Fruit fly (Drosophila melanogaster) whole organism, wandering third instar larva: ENCODE results near the gene mor.

ENCODE experiments used
- CG32264 ChIP-seq: fragments of 200-800 bp; sonication (Bioruptor generic); optimal IDR thresholded peaks from 2 replicates; lab custom pipeline; 2016; ENCODE audit warnings: missing biosample characterization, missing genetic modification characterization
- Hnf4 ChIP-seq: fragments of 200-800 bp; sonication (Bioruptor generic); optimal IDR thresholded peaks from 2 replicates; lab custom pipeline; 2016; ENCODE audit warnings: missing biosample characterization, mild to moderate bottlenecking, missing genetic modification characterization
- Hr83 ChIP-seq: fragments of 200-300 bp; sonication (Bioruptor generic); optimal IDR thresholded peaks from 2 replicates; lab custom pipeline; 2016; ENCODE audit warnings: missing biosample characterization, mild to moderate bottlenecking, missing genetic modification characterization, moderate library complexity; ENCODE audit not compliant: poor library complexity, severe bottlenecking
- dl ChIP-seq, 2 experiments: fragments of 175-275, 200-275 bp in 1 of 2; fragments of 200-275 bp in 1 of 2; sonication (Bioruptor generic); optimal IDR thresholded peaks; lab custom pipeline; 2018; ENCODE audit warnings: mild to moderate bottlenecking in 2 of 2, missing biosample characterization in 2 of 2, missing genetic modification characterization in 2 of 2, moderate library complexity in 2 of 2; ENCODE audit not compliant: partially characterized antibody in 2 of 2, insufficient read depth in 1 of 2
- dmrt93B ChIP-seq: fragments of 200-800 bp; sonication (Bioruptor generic); optimal IDR thresholded peaks from 2 replicates; lab custom pipeline; 2018; ENCODE audit warnings: missing biosample characterization, mild to moderate bottlenecking, missing genetic modification characterization
- rgr ChIP-seq: fragments of 200-800 bp; sonication (Bioruptor generic); optimal IDR thresholded peaks from 3 replicates; lab custom pipeline; 2016; ENCODE audit warnings: missing biosample characterization, mild to moderate bottlenecking, missing genetic modification characterization
- tai ChIP-seq: sonication (Bioruptor generic); optimal IDR thresholded peaks from 2 replicates; lab custom pipeline; 2016; ENCODE audit warnings: missing biosample characterization, missing genetic modification characterization

- TF ChIP-seq rgr (GFP tag; lab: Kevin White, UChicago) (no peak), Hr83 (GFP tag; lab: Kevin White, UChicago) (no peak), dl (GFP tag; optimal IDR thresholded peaks at IDR 0.05; lab: Kevin White, UChicago; ENCODE audit: insufficient read depth in 1 of 2, partially characterized antibody in 2 of 2) (no peak), dmrt93B (GFP tag; lab: Kevin White, UChicago) (no peak), CG32264 (no peak), tai (GFP tag; lab: Kevin White, UChicago) (no peak), Hnf4 (GFP tag; lab: Kevin White, UChicago) (no peak)
Observed at dm6 chr3R:15922622-15923574, 49.8 kb downstream of the mor start.
